Worm (Caenorhabditis elegans): Measurements from ENCODE around the gene rhgf-2.

DNA sequence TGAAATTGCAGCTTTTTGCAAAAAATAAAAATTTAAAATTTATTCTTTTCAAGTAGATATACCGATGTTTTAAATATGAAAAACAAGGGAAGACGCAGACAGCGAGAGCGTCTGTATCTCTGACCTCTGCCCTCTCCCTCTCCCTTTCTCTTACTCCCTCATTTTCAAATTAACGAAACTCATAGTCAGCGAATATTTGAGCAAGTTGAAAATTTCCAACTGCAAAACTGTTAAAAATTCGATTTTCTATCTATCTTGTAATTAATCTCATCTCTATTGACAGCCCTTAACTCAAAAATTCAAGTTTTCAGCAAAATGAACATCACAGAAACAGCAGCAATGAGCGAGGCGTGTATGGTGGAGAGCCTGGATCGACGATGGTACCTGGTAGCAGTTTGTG lies 17.8 kb upstream of the rhgf-2 start, which contains the start of gene R11F4.2:
- no peak for TF ChIP-seq fkh-2 (tag; optimal IDR thresholded peaks at IDR 0.05)
- TF ChIP-seq daf-12 (tag; optimal IDR thresholded peaks at IDR 0.05), result no peak
- TF ChIP-seq nhr-25 (tag; optimal IDR thresholded peaks at IDR 0.05), result no peak
- no peak for TF ChIP-seq snpc-4 (tag; optimal IDR thresholded peaks at IDR 0.05)
- no peak for TF ChIP-seq nhr-12 (tag; optimal IDR thresholded peaks at IDR 0.05)
- TF ChIP-seq tbx-2 (tag; optimal IDR thresholded peaks at IDR 0.05), result no peak
- no peak for TF ChIP-seq pqm-1 (tag; optimal IDR thresholded peaks at IDR 0.05)
- no peak for TF ChIP-seq fkh-10 (GFP tag; optimal IDR thresholded peaks at IDR 0.05)
- no peak for TF ChIP-seq nfya-1 (tag; optimal IDR thresholded peaks at IDR 0.05; ENCODE audit: insufficient read depth)
- no peak for TF ChIP-seq unc-62 (GFP tag; optimal IDR thresholded peaks at IDR 0.05)
- TF ChIP-seq aly-2 (tag; optimal IDR thresholded peaks at IDR 0.05), result no peak
